Worm (Caenorhabditis elegans): Measurements from ENCODE around the gene F22E5.9.
"Not testable (repeated sequence)": the region's sequence is repeated elsewhere in the genome, so short reads cannot be mapped to it uniquely, and the experiment has no call there.

DNA sequence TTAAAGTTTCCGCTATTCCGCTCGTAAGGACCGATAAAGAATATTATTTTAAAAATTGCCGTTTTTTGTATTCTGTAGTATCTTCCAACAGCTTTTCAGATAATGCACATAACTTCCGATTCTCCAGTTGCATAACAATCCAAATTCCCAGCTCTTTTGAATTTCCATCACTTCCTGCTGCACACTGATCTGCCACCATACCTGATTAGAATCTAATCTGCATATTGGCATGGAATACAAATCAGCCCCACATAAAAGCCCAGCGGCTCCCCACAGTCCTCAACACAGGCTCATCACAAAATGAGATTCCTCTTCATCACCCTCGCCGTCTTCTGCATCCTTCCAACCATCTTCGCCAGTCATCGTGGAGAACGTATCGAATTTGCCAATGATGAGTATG, 50.4 kb downstream of the F22E5.9 start, which contains the start of gene nspf-2:
- TF ChIP-seq fkh-10 (GFP tag; optimal IDR thresholded peaks at IDR 0.05); hlh-30 (tag; optimal IDR thresholded peaks at IDR 0.05; ENCODE audit: insufficient read depth): not testable (repeated sequence)

Measured in whole organism, late embryonic.